Worm (Caenorhabditis elegans) whole organism, early embryonic: ENCODE data around the gene math-6.

ENCODE experiments used
- B0310.2 ChIP-seq: sonication (generic microtip); optimal IDR thresholded peaks from 2 replicates; lab custom pipeline; 2016; ENCODE audit warnings: mild to moderate bottlenecking, missing genetic modification characterization, missing compliant biosample characterization
- F13C5.2 ChIP-seq: sonication (generic microtip); optimal IDR thresholded peaks from 2 replicates; lab custom pipeline; 2017; ENCODE audit warnings: mild to moderate bottlenecking, missing genetic modification characterization, inconsistent platforms, missing compliant biosample characterization
- aly-1 ChIP-seq: sonication (generic microtip); optimal IDR thresholded peaks from 2 replicates; lab custom pipeline; 2016; ENCODE audit warnings: missing genetic modification characterization, missing compliant biosample characterization
- ama-1 ChIP-seq: fragments of 150-350 bp; optimal IDR thresholded peaks from 2 replicates; lab custom pipeline; 2014
- ceh-13 ChIP-seq: fragments of 200-800 bp; sonication (Bioruptor generic); optimal IDR thresholded peaks from 2 replicates; lab custom pipeline; 2018; ENCODE audit warnings: mild to moderate bottlenecking, missing genetic modification characterization, missing compliant biosample characterization
- ceh-36 ChIP-seq: sonication (generic microtip); optimal IDR thresholded peaks from 2 replicates; lab custom pipeline; 2016; ENCODE audit warnings: missing genetic modification characterization, inconsistent platforms, missing compliant biosample characterization
- ets-7 ChIP-seq: sonication (generic microtip); optimal IDR thresholded peaks from 2 replicates; lab custom pipeline; 2016; ENCODE audit warnings: missing genotype, missing genetic modification characterization, missing compliant biosample characterization
- flt-1 ChIP-seq: fragments of 200-800 bp; sonication (Bioruptor generic); IDR thresholded peaks from 2 replicates; pipeline ENCODE4 v1.3.6; 2022; ENCODE audit warnings: missing genetic modification characterization, missing compliant biosample characterization
- hmbx-1 ChIP-seq: sonication (generic microtip); optimal IDR thresholded peaks from 2 replicates; lab custom pipeline; 2016; ENCODE audit warnings: mild to moderate bottlenecking, missing genetic modification characterization, missing compliant biosample characterization
- hmg-4 ChIP-seq: fragments of 200-800 bp; sonication (Bioruptor generic); optimal IDR thresholded peaks from 2 replicates; lab custom pipeline; 2018; ENCODE audit warnings: mild to moderate bottlenecking, missing genetic modification characterization, missing compliant biosample characterization
- hnd-1 ChIP-seq: sonication (generic microtip); optimal IDR thresholded peaks from 2 replicates; lab custom pipeline; 2016; ENCODE audit warnings: missing genetic modification characterization, missing compliant biosample characterization
- pes-1 ChIP-seq: fragments of 200-800 bp; sonication (Bioruptor generic); IDR thresholded peaks from 2 replicates; pipeline ENCODE4 v1.3.6; 2022; ENCODE audit warnings: missing genetic modification reagents, missing genetic modification characterization, missing compliant biosample characterization
- scrt-1 ChIP-seq: fragments of 200-800 bp; sonication (Bioruptor generic); IDR thresholded peaks from 2 replicates; pipeline ENCODE4 v1.3.6; 2022; ENCODE audit warnings: missing genetic modification characterization, missing compliant biosample characterization
- sea-1 ChIP-seq: fragments of 200-800 bp; sonication (Bioruptor generic); conservative IDR thresholded peaks from 2 replicates; pipeline ENCODE4 v1.3.6; 2022; ENCODE audit warnings: missing genetic modification characterization, missing compliant biosample characterization
- tbx-11 ChIP-seq: fragments of 200-800 bp; sonication (Bioruptor generic); IDR thresholded peaks from 2 replicates; pipeline ENCODE4 v1.3.6; 2022; ENCODE audit warnings: missing genetic modification characterization, missing compliant biosample characterization
- tbx-37 ChIP-seq: fragments of 200-800 bp; sonication (Bioruptor generic); conservative IDR thresholded peaks from 2 replicates; pipeline ENCODE4 v1.3.6; 2022; ENCODE audit warnings: missing genetic modification reagents, missing genetic modification characterization, missing compliant biosample characterization
- tra-4 ChIP-seq: sonication (generic microtip); optimal IDR thresholded peaks from 2 replicates; lab custom pipeline; 2017; ENCODE audit warnings: missing genetic modification characterization, missing compliant biosample characterization

Gene math-6

DNA sequence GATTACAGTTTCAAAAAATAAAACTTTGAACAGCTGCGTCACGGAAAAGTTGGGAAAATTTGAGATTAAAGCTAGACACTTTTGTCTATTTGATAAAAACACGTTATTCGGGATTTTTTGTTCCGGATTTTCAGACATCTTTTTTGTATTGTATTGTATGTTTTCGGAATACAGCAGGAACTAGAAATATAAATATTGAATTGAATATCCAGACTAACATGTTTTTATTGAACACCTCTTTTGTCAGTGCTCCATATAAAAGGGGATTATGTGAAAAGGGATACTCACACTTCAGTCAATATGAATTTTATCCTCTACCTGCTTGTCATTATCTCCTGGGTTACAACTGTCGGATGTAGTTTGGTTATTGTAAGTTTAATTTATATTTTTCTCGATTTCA lies 9.4 kb upstream of the math-6 start, which contains the start of gene C16C4.1:
Gene C16C4.1 (plus strand): TSS at position 301 of the 400 bp plus-strand sequence.
- TF ChIP-seq ceh-36 (tag; lab: Kevin White, UChicago), result no peak
- TF ChIP-seq scrt-1 (GFP tag; lab: Robert Waterston, UW), result no peak
- no peak for TF ChIP-seq ets-7
- TF ChIP-seq flt-1 (GFP tag; lab: Robert Waterston, UW), result no peak
- no peak for TF ChIP-seq tbx-37 (GFP tag; lab: Robert Waterston, UW)
- TF ChIP-seq hmg-4 (GFP tag; lab: Kevin White, UChicago), result no peak
- no peak for TF ChIP-seq sea-1 (GFP tag; lab: Robert Waterston, UW)
- TF ChIP-seq tra-4 (tag; lab: Kevin White, UChicago), result no peak
- no peak for TF ChIP-seq hnd-1 (tag; lab: Kevin White, UChicago)
- TF ChIP-seq aly-1 (tag; lab: Kevin White, UChicago), result no peak
- TF ChIP-seq ama-1 (lab: Kevin White, UChicago), result no peak
- TF ChIP-seq tbx-11 (GFP tag; lab: Robert Waterston, UW), result no peak
- TF ChIP-seq pes-1 (GFP tag; lab: Robert Waterston, UW), result no peak
- TF ChIP-seq hmbx-1 (tag; lab: Kevin White, UChicago), result no peak

ce11 chrII:1890682-1891081 lies 6.1 kb upstream of the math-6 start, which contains the start of gene math-9:
TSS of gene math-9 (minus strand) at chrII:1890782.
- TF ChIP-seq pes-1 (GFP tag; lab: Robert Waterston, UW) (no peak), flt-1 (GFP tag; lab: Robert Waterston, UW) (no peak), tbx-37 (GFP tag; lab: Robert Waterston, UW) (no peak)

DNA sequence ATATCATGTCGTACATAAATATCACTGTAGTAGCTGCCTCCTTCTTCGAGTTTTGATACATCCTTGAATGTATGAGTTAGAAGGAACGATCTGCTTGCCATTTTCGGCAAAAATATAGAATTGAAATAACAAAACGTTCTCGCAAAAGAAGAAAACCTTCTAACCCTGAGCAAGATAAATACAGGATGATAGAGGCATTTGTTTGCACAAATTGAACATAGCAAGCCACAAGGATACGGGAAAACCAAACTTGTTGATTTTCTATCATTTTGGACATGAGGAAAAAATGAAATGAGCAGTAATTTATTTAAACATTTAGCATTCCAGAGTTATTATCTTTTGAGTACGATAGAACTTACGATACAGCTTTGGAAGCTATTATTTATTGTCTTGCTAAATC lies 4.5 kb upstream of the math-6 start, which contains the start of gene math-8:
Gene math-8 (minus strand): TSS at position 101 of the 400 bp plus-strand sequence.
- TF ChIP-seq ceh-13 (GFP tag; lab: Kevin White, UChicago) (no peak), ceh-36 (tag; lab: Kevin White, UChicago) (no peak), ama-1 (lab: Kevin White, UChicago) (no peak), sea-1 (GFP tag; lab: Robert Waterston, UW) (no peak), tbx-11 (GFP tag; lab: Robert Waterston, UW) (no peak), hnd-1 (tag; lab: Kevin White, UChicago) (no peak), aly-1 (tag; lab: Kevin White, UChicago) (no peak), ets-7 (no peak), hmg-4 (GFP tag; lab: Kevin White, UChicago) (no peak), pes-1 (GFP tag; lab: Robert Waterston, UW) (no peak)

- TF ChIP-seq sea-1 (GFP tag; lab: Robert Waterston, UW) (no peak), tbx-11 (GFP tag; lab: Robert Waterston, UW) (no peak)
These were observed 1.8 kb upstream of the math-6 start, which contains the start of gene math-7 for ce11 chrII:1886379-1886778. TSS of gene math-7 (minus strand) at chrII:1886479.

DNA sequence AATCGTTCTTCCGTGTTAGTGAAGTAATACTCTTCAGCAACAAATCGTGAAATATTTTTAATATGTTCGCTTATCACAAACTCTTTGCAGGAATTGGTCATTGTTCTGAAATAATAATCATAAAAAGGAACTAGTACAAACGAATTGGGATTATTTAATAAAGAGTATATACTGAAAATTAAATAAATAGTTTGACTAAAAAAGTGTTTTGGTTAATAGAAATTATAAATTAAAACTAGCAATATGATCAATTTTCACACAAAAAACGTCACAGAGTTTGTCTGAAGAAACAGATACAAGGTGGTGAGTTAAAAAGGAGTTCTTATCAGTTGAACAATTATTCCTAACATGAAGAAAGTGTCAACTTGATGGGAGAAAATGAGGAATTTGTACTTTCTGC lies 1.8 kb downstream of the math-6 start, which contains the start of gene math-5:
Gene math-5 (minus strand): TSS at position 101 of the 400 bp plus-strand sequence.
- no peak for TF ChIP-seq sea-1 (GFP tag; lab: Robert Waterston, UW)
- no peak for TF ChIP-seq flt-1 (GFP tag; lab: Robert Waterston, UW)
- TF ChIP-seq scrt-1 (GFP tag; lab: Robert Waterston, UW), result no peak
- TF ChIP-seq F13C5.2 (tag; lab: Kevin White, UChicago), result no peak
- TF ChIP-seq aly-1 (tag; lab: Kevin White, UChicago), result no peak
- no peak for TF ChIP-seq ceh-13 (GFP tag; lab: Kevin White, UChicago)
- TF ChIP-seq hmbx-1 (tag; lab: Kevin White, UChicago), result no peak
- no peak for TF ChIP-seq hmg-4 (GFP tag; lab: Kevin White, UChicago)
- no peak for TF ChIP-seq tbx-11 (GFP tag; lab: Robert Waterston, UW)
- TF ChIP-seq B0310.2 (tag; lab: Kevin White, UChicago), result no peak
- TF ChIP-seq pes-1 (GFP tag; lab: Robert Waterston, UW), result no peak
- no peak for TF ChIP-seq tra-4 (tag; lab: Kevin White, UChicago)
- TF ChIP-seq tbx-37 (GFP tag; lab: Robert Waterston, UW), result no peak
- TF ChIP-seq ceh-36 (tag; lab: Kevin White, UChicago), result no peak
- TF ChIP-seq hnd-1 (tag; lab: Kevin White, UChicago), result no peak
- TF ChIP-seq ama-1 (lab: Kevin White, UChicago), result no peak
- no peak for TF ChIP-seq ets-7

- TF ChIP-seq pes-1 (GFP tag; lab: Robert Waterston, UW) (no peak), flt-1 (GFP tag; lab: Robert Waterston, UW) (no peak), hnd-1 (tag; lab: Kevin White, UChicago) (no peak), tbx-37 (GFP tag; lab: Robert Waterston, UW) (no peak), ceh-13 (GFP tag; lab: Kevin White, UChicago) (no peak), aly-1 (tag; lab: Kevin White, UChicago) (no peak), hmbx-1 (tag; lab: Kevin White, UChicago) (no peak), ceh-36 (tag; lab: Kevin White, UChicago) (no peak), F13C5.2 (tag; lab: Kevin White, UChicago) (no peak), sea-1 (GFP tag; lab: Robert Waterston, UW) (no peak)
These were observed 5.9 kb downstream of the math-6 start, which contains the start of gene math-16 for ce11 chrII:1878663-1879062. TSS of gene math-16 (minus strand) at chrII:1878763.

ce11 chrII:1875658-1876057 lies 8.9 kb downstream of the math-6 start, which contains the start of gene math-13:
TSS of gene math-13 (plus strand) at chrII:1875958.
- TF ChIP-seq ama-1 (lab: Kevin White, UChicago) (no peak), aly-1 (tag; lab: Kevin White, UChicago) (no peak), tra-4 (tag; lab: Kevin White, UChicago) (no peak), tbx-37 (GFP tag; lab: Robert Waterston, UW) (no peak), B0310.2 (tag; lab: Kevin White, UChicago) (no peak), scrt-1 (GFP tag; lab: Robert Waterston, UW) (no peak), tbx-11 (GFP tag; lab: Robert Waterston, UW) (no peak), hmbx-1 (tag; lab: Kevin White, UChicago) (no peak)
